Fruit fly (Drosophila melanogaster) whole organism, embryonic: ENCODE results near the gene CG31637.

ENCODE experiments used
- Atf3 ChIP-seq: fragments of 200-800 bp; sonication (Bioruptor generic); optimal IDR thresholded peaks from 3 replicates; lab custom pipeline; 2016; ENCODE audit warnings: missing biosample characterization, missing genetic modification characterization
- Bgb ChIP-seq: fragments of 200-800 bp; sonication (Bioruptor generic); IDR thresholded peaks from 2 replicates; pipeline ENCODE4 v1.3.6; 2022; ENCODE audit warnings: missing biosample characterization, missing genetic modification characterization; ENCODE audit not compliant: partially characterized antibody
- C15 ChIP-seq: fragments of 200-800 bp; sonication (Bioruptor generic); IDR thresholded peaks from 3 replicates; pipeline ENCODE4 v1.3.6; 2022; ENCODE audit warnings: missing biosample characterization, missing genetic modification characterization
- CG10267 ChIP-seq: fragments of 200-800 bp; sonication (Bioruptor generic); optimal IDR thresholded peaks from 2 replicates; lab custom pipeline; 2018; ENCODE audit warnings: missing biosample characterization, mild to moderate bottlenecking, missing genetic modification characterization, moderate library complexity
- CG11456 ChIP-seq: fragments of 200-800 bp; sonication (Bioruptor generic); IDR thresholded peaks from 3 replicates; pipeline ENCODE4 v1.3.6; 2022; ENCODE audit warnings: missing biosample characterization, missing genetic modification characterization
- CG11560 ChIP-seq: fragments of 200-800 bp; sonication (Bioruptor generic); IDR thresholded peaks from 3 replicates; pipeline ENCODE4 v1.3.6; 2022; ENCODE audit warnings: missing biosample characterization, missing genetic modification characterization
- CG11695 ChIP-seq: fragments of 200-800 bp; sonication (Bioruptor generic); IDR thresholded peaks from 3 replicates; pipeline ENCODE4 v1.3.6; 2022; ENCODE audit warnings: missing biosample characterization, missing genetic modification characterization
- CG12236 ChIP-seq: fragments of 200-800 bp; sonication (Bioruptor generic); optimal IDR thresholded peaks from 2 replicates; lab custom pipeline; 2016; ENCODE audit warnings: missing biosample characterization, missing genetic modification characterization
- CG12299 ChIP-seq: fragments of 200-800 bp; sonication (Bioruptor generic); optimal IDR thresholded peaks from 2 replicates; lab custom pipeline; 2018; ENCODE audit warnings: missing biosample characterization, mild to moderate bottlenecking, missing genetic modification characterization
- CG12659 ChIP-seq: fragments of 200-800 bp; sonication (Bioruptor generic); optimal IDR thresholded peaks from 3 replicates; lab custom pipeline; 2017; ENCODE audit warnings: mild to moderate bottlenecking, missing biosample characterization, missing genetic modification reagents, missing genetic modification characterization
- CG13624 ChIP-seq: fragments of 200-800 bp; sonication (Bioruptor generic); optimal IDR thresholded peaks from 2 replicates; lab custom pipeline; 2016; ENCODE audit warnings: missing biosample characterization, missing genetic modification characterization
- CG13894 ChIP-seq: fragments of 200-800 bp; sonication (Bioruptor generic); optimal IDR thresholded peaks from 3 replicates; lab custom pipeline; 2018; ENCODE audit warnings: missing biosample characterization, mild to moderate bottlenecking, missing genetic modification characterization, moderate library complexity
- CG14050 ChIP-seq: fragments of 200-800 bp; sonication (Bioruptor generic); IDR thresholded peaks from 3 replicates; pipeline ENCODE4 v1.3.6; 2022; ENCODE audit warnings: missing biosample characterization, missing genetic modification characterization
- CG16863 ChIP-seq: fragments of 200-800 bp; sonication (Bioruptor generic); optimal IDR thresholded peaks from 3 replicates; lab custom pipeline; 2016; ENCODE audit warnings: missing biosample characterization, missing genetic modification characterization
- CG17186 ChIP-seq: fragments of 200-800 bp; sonication (Bioruptor generic); optimal IDR thresholded peaks from 3 replicates; lab custom pipeline; 2017; ENCODE audit warnings: missing biosample characterization, missing genetic modification reagents, missing genetic modification characterization
- CG18476 ChIP-seq: fragments of 200-800 bp; sonication (Bioruptor generic); optimal IDR thresholded peaks from 2 replicates; lab custom pipeline; 2016; ENCODE audit warnings: missing biosample characterization, mild to moderate bottlenecking, missing genetic modification characterization
- CG18599 ChIP-seq: fragments of 200-800 bp; sonication (Bioruptor generic); optimal IDR thresholded peaks from 3 replicates; lab custom pipeline; 2017; ENCODE audit warnings: missing biosample characterization, missing genetic modification characterization, mild to moderate bottlenecking, moderate library complexity, missing genetic modification reagents
- CG2120 ChIP-seq: fragments of 200-800 bp; sonication (Bioruptor generic); optimal IDR thresholded peaks from 3 replicates; lab custom pipeline; 2016; ENCODE audit warnings: missing biosample characterization, missing genetic modification characterization
- CG34376 ChIP-seq: fragments of 200-800 bp; sonication (Bioruptor generic); optimal IDR thresholded peaks from 2 replicates; lab custom pipeline; 2018; ENCODE audit warnings: missing biosample characterization, mild to moderate bottlenecking, missing genetic modification characterization
- CG4617 ChIP-seq: fragments of 200-800 bp; sonication (Bioruptor generic); optimal IDR thresholded peaks from 3 replicates; lab custom pipeline; 2016; ENCODE audit warnings: missing biosample characterization, missing genetic modification characterization, borderline replicate concordance
- CG6683 ChIP-seq: fragments of 200-800 bp; sonication (Bioruptor generic); optimal IDR thresholded peaks from 2 replicates; lab custom pipeline; 2017; ENCODE audit warnings: missing biosample characterization, mild to moderate bottlenecking, missing genetic modification characterization, missing genetic modification reagents
- CG7357 ChIP-seq: fragments of 200-800 bp; sonication (Bioruptor generic); IDR thresholded peaks from 3 replicates; pipeline ENCODE4 v1.3.6; 2022; ENCODE audit warnings: missing biosample characterization, missing genetic modification characterization
- CG7987 ChIP-seq: fragments of 200-800 bp; sonication (Bioruptor generic); optimal IDR thresholded peaks from 2 replicates; lab custom pipeline; 2018; ENCODE audit warnings: missing biosample characterization, mild to moderate bottlenecking, missing genetic modification characterization, moderate library complexity
- CG9817 ChIP-seq: fragments of 200-800 bp; sonication (Bioruptor generic); optimal IDR thresholded peaks from 2 replicates; lab custom pipeline; 2018; ENCODE audit warnings: missing biosample characterization, mild to moderate bottlenecking, missing genetic modification characterization, moderate library complexity
- D19B ChIP-seq: fragments of 200-800 bp; sonication (Bioruptor generic); optimal IDR thresholded peaks from 2 replicates; lab custom pipeline; 2017; ENCODE audit warnings: missing biosample characterization, mild to moderate bottlenecking, missing genetic modification characterization
- MBD-R2 ChIP-seq: fragments of 200-800 bp; sonication (Bioruptor generic); IDR thresholded peaks from 2 replicates; pipeline ENCODE4 v1.3.6; 2022; ENCODE audit warnings: missing biosample characterization, missing genetic modification characterization
- Sry-δ ChIP-seq: fragments of 200-800 bp; sonication (Bioruptor generic); optimal IDR thresholded peaks from 2 replicates; lab custom pipeline; 2016; ENCODE audit warnings: missing biosample characterization, missing genetic modification characterization
- Taf1 ChIP-seq: fragments of 200-800 bp; sonication (Bioruptor generic); IDR thresholded peaks from 2 replicates; pipeline ENCODE4 v1.3.6; 2022; ENCODE audit warnings: missing biosample characterization, missing genetic modification characterization
- ab ChIP-seq: fragments of 200-800 bp; sonication (Bioruptor generic); optimal IDR thresholded peaks from 2 replicates; lab custom pipeline; 2016; ENCODE audit warnings: missing biosample characterization, missing genetic modification characterization
- bcd ChIP-seq: fragments of 200-800 bp; sonication (Bioruptor generic); optimal IDR thresholded peaks from 2 replicates; lab custom pipeline; 2017; ENCODE audit warnings: missing biosample characterization, mild to moderate bottlenecking, missing genetic modification characterization
- btn ChIP-seq: fragments of 200-800 bp; sonication (Bioruptor generic); optimal IDR thresholded peaks from 2 replicates; lab custom pipeline; 2016; ENCODE audit warnings: missing biosample characterization, missing genetic modification characterization
- eve ChIP-seq, 2 experiments: fragments of >200 bp; optimal IDR thresholded peaks; 2 replicates each; lab custom pipeline; 2017; ENCODE audit warnings: missing biosample characterization in 2 of 2, missing genetic modification characterization in 2 of 2
- eyg ChIP-seq: fragments of 200-800 bp; sonication (Bioruptor generic); optimal IDR thresholded peaks from 3 replicates; lab custom pipeline; 2016; ENCODE audit warnings: missing biosample characterization, missing genetic modification characterization
- hkb ChIP-seq, 2 experiments: fragments of 200-800 bp in 1 of 2; fragments of >200 bp in 1 of 2; sonication (Bioruptor generic) in 1 of 2; IDR thresholded peaks in 1 of 2; optimal IDR thresholded peaks in 1 of 2; 2 replicates each; pipeline versions ENCODE4 v1.3.6 to Lab custom; 2017 to 2022; ENCODE audit warnings: missing biosample characterization in 1 of 2, missing genetic modification characterization in 1 of 2
- knrl ChIP-seq: fragments of 200-800 bp; sonication (Bioruptor generic); IDR thresholded peaks from 3 replicates; pipeline ENCODE4 v1.3.6; 2022; ENCODE audit warnings: missing biosample characterization, missing genetic modification characterization; ENCODE audit not compliant: partially characterized antibody
- lab ChIP-seq: fragments of 200-800 bp; sonication (Bioruptor generic); optimal IDR thresholded peaks from 3 replicates; lab custom pipeline; 2017; ENCODE audit warnings: missing biosample characterization, missing genetic modification characterization, mild to moderate bottlenecking, moderate library complexity, missing genetic modification reagents
- lilli ChIP-seq: fragments of 200-800 bp; sonication (Bioruptor generic); optimal IDR thresholded peaks from 3 replicates; lab custom pipeline; 2016; ENCODE audit warnings: missing biosample characterization, missing genetic modification characterization
- luna ChIP-seq: fragments of 200-800 bp; sonication (Bioruptor generic); optimal IDR thresholded peaks from 2 replicates; lab custom pipeline; 2016; ENCODE audit warnings: missing biosample characterization, missing genetic modification characterization
- mirr ChIP-seq: fragments of 200-800 bp; sonication (Bioruptor generic); optimal IDR thresholded peaks from 3 replicates; lab custom pipeline; 2018; ENCODE audit warnings: missing biosample characterization, mild to moderate bottlenecking, missing genetic modification characterization
- p53 ChIP-seq: fragments of 200-800 bp; sonication (Bioruptor generic); optimal IDR thresholded peaks from 2 replicates; lab custom pipeline; 2016; ENCODE audit warnings: missing biosample characterization, missing genetic modification characterization
- pfk ChIP-seq: fragments of 200-800 bp; sonication (Bioruptor generic); optimal IDR thresholded peaks from 2 replicates; lab custom pipeline; 2018; ENCODE audit warnings: missing biosample characterization, mild to moderate bottlenecking, missing genetic modification characterization, moderate library complexity
- pnt ChIP-seq: fragments of 200-800 bp; sonication (Bioruptor generic); optimal IDR thresholded peaks from 3 replicates; lab custom pipeline; 2016; ENCODE audit warnings: missing biosample characterization, missing genetic modification characterization
- pros ChIP-seq: fragments of 200-800 bp; sonication (Bioruptor generic); optimal IDR thresholded peaks from 3 replicates; lab custom pipeline; 2019; ENCODE audit warnings: missing biosample characterization, mild to moderate bottlenecking, missing genetic modification characterization, moderate library complexity
- sens ChIP-seq: fragments of 200-800 bp; sonication (Bioruptor generic); peaks from one replicate; lab custom pipeline; 2016; ENCODE audit warnings: missing biosample characterization, missing genetic modification characterization
- sqz ChIP-seq: fragments of 200-800 bp; sonication (Bioruptor generic); optimal IDR thresholded peaks from 3 replicates; lab custom pipeline; 2018; ENCODE audit warnings: missing biosample characterization, mild to moderate bottlenecking, missing genetic modification characterization
- tin ChIP-seq: fragments of 200-800 bp; sonication (Bioruptor generic); optimal IDR thresholded peaks from 3 replicates; lab custom pipeline; 2016; ENCODE audit warnings: missing biosample characterization, missing genetic modification characterization
- zfh2 ChIP-seq: fragments of 200-800 bp; sonication (Bioruptor generic); optimal IDR thresholded peaks from 2 replicates; lab custom pipeline; 2016; ENCODE audit warnings: missing biosample characterization, missing genetic modification characterization

The CG31637 gene

dm6 chr2L:6557429-6558384, 59.3 kb downstream of the CG31637 start, which contains the start of the genes IFT52 and COX5B (continued):
- peak; percentile 35 for TF ChIP-seq hkb (optimal IDR thresholded peaks at IDR 0.05; lab: Kevin White, UChicago)
- no peak; the same call in 1 of the 2 replicates for TF ChIP-seq hkb (GFP tag; IDR thresholded peaks at IDR 0.05; lab: Robert Waterston, UW)
- TF ChIP-seq Bgb: peak; percentile 57
- TF ChIP-seq pros: no peak
- no peak for TF ChIP-seq btn (GFP tag; lab: Kevin White, UChicago)
- peak; percentile 26 for TF ChIP-seq CG12299 (tag; lab: Kevin White, UChicago)
- TF ChIP-seq CG12236: no peak
- TF ChIP-seq mirr (GFP tag; lab: Kevin White, UChicago): no peak
- TF ChIP-seq CG4617 (GFP tag; lab: Kevin White, UChicago): peak; percentile 60
- TF ChIP-seq zfh2 (GFP tag; lab: Kevin White, UChicago): no peak
- peak; percentile 42 for TF ChIP-seq CG17186 (GFP tag; lab: Kevin White, UChicago)
- TF ChIP-seq CG18599: peak; percentile 36
- TF ChIP-seq CG9817 (tag; lab: Kevin White, UChicago): peak; percentile 72
- TF ChIP-seq MBD-R2 (GFP tag; lab: Robert Waterston, UW): peak; percentile 65
- peak; percentile 98 for TF ChIP-seq CG10267 (tag; lab: Kevin White, UChicago)
- TF ChIP-seq CG11560: no peak
- TF ChIP-seq CG13894 (tag; lab: Kevin White, UChicago): peak; percentile 34
- TF ChIP-seq sqz (GFP tag; lab: Kevin White, UChicago): peak; percentile 51
- peak; percentile 29 for TF ChIP-seq D19B (GFP tag; lab: Kevin White, UChicago)
- TF ChIP-seq CG14050 (GFP tag; lab: Robert Waterston, UW): peak; percentile 35; the same call in 1 of the 3 replicates
- peak; percentile 74 for TF ChIP-seq CG18476 (GFP tag; lab: Kevin White, UChicago)
- TF ChIP-seq ab (GFP tag; lab: Kevin White, UChicago): no peak
- peak; percentile 57; the same call in 1 of the 3 replicates for TF ChIP-seq CG7357 (GFP tag; lab: Robert Waterston, UW)
- TF ChIP-seq Taf1 (GFP tag; lab: Robert Waterston, UW): peak; percentile 14; the same call in 1 of the 2 replicates
- TF ChIP-seq pfk: peak; percentile 39
- TF ChIP-seq sens (GFP tag; lab: Kevin White, UChicago): peak; percentile 91
- TF ChIP-seq CG2120 (GFP tag; lab: Kevin White, UChicago): peak; percentile 2
- peak; percentile 76 for TF ChIP-seq CG13624 (GFP tag; lab: Kevin White, UChicago)
- TF ChIP-seq p53 (GFP tag; lab: Kevin White, UChicago): peak; percentile 52
- TF ChIP-seq pnt (GFP tag; lab: Kevin White, UChicago): peak; percentile 55
- peak; percentile 92 for TF ChIP-seq CG11456
- peak; percentile 83 for TF ChIP-seq CG12659 (GFP tag; lab: Kevin White, UChicago)
- TF ChIP-seq CG11695 (GFP tag; lab: Robert Waterston, UW): no peak
- peak; percentile 57 for TF ChIP-seq CG7987 (GFP tag; lab: Kevin White, UChicago)
- TF ChIP-seq knrl (GFP tag; lab: Robert Waterston, UW): peak; percentile 51; the same call in 1 of the 3 replicates
- peak; percentile 26 for TF ChIP-seq CG16863 (GFP tag; lab: Kevin White, UChicago)
- TF ChIP-seq lab (GFP tag; lab: Kevin White, UChicago): peak; percentile 73
- peak; percentile 34 for TF ChIP-seq luna (GFP tag; lab: Kevin White, UChicago)
- peak; percentile 40 for TF ChIP-seq CG34376 (GFP tag; lab: Kevin White, UChicago)
- TF ChIP-seq Atf3: no peak
- TF ChIP-seq C15 (GFP tag; lab: Robert Waterston, UW): 0 out of 3 replicates have a peak, but pooled peaks have one; percentile 46
- TF ChIP-seq lilli (GFP tag; lab: Kevin White, UChicago): peak; percentile 2
- TF ChIP-seq CG6683: peak; percentile 10
- TF ChIP-seq tin (GFP tag; lab: Kevin White, UChicago): peak; percentile 84
- peak; percentile 53 for TF ChIP-seq Sry-δ (GFP tag; lab: Kevin White, UChicago)
- TF ChIP-seq eve (GFP tag; optimal IDR thresholded peaks at IDR 0.05; lab: Kevin White, UChicago): no peak
- TF ChIP-seq eyg (GFP tag; lab: Kevin White, UChicago): peak; percentile 41
- TF ChIP-seq bcd (GFP tag; lab: Kevin White, UChicago): peak; percentile 69
